Fruit fly (Drosophila melanogaster) whole organism, embryonic: ENCODE results near the gene Creld.

Experiments used
- Asciz ChIP-seq: fragments of 200-800 bp; sonication (Bioruptor generic); optimal IDR thresholded peaks from 2 replicates; lab custom pipeline; 2017; ENCODE audit warnings: missing biosample characterization, mild to moderate bottlenecking, missing genetic modification characterization, missing genetic modification reagents
- Blimp-1 ChIP-seq: fragments of 200-800 bp; sonication (Bioruptor generic); optimal IDR thresholded peaks from 3 replicates; lab custom pipeline; 2018; ENCODE audit warnings: missing biosample characterization, missing genetic modification characterization, mild to moderate bottlenecking, moderate library complexity, missing genetic modification reagents
- CG1024 ChIP-seq: fragments of 200-800 bp; sonication (Bioruptor generic); IDR thresholded peaks from 2 replicates; pipeline ENCODE4 v1.3.6; 2022; ENCODE audit warnings: missing biosample characterization, missing genetic modification characterization
- CG10321 ChIP-seq: fragments of 200-800 bp; sonication (Bioruptor generic); IDR thresholded peaks from 2 replicates; pipeline ENCODE4 v1.3.6; 2022; ENCODE audit warnings: missing biosample characterization, missing genetic modification characterization
- CG10462 ChIP-seq: fragments of 200-800 bp; sonication (Bioruptor generic); optimal IDR thresholded peaks from 2 replicates; lab custom pipeline; 2016; ENCODE audit warnings: missing biosample characterization, missing genetic modification characterization
- CG11398 ChIP-seq: fragments of 200-800 bp; sonication (Bioruptor generic); optimal IDR thresholded peaks from 2 replicates; lab custom pipeline; 2016; ENCODE audit warnings: missing biosample characterization, missing genetic modification characterization
- CG11696 ChIP-seq: fragments of 200-800 bp; sonication (Bioruptor generic); IDR thresholded peaks from 2 replicates; pipeline ENCODE4 v1.3.6; 2022; ENCODE audit warnings: missing biosample characterization, missing genetic modification characterization
- CG12659 ChIP-seq: fragments of 200-800 bp; sonication (Bioruptor generic); optimal IDR thresholded peaks from 3 replicates; lab custom pipeline; 2017; ENCODE audit warnings: mild to moderate bottlenecking, missing biosample characterization, missing genetic modification reagents, missing genetic modification characterization
- CG12769 ChIP-seq: fragments of 200-800 bp; sonication (Bioruptor generic); optimal IDR thresholded peaks from 2 replicates; lab custom pipeline; 2019; ENCODE audit warnings: missing biosample characterization, mild to moderate bottlenecking, missing genetic modification characterization, moderate library complexity
- CG14014 ChIP-seq: fragments of 200-800 bp; sonication (Bioruptor generic); IDR thresholded peaks from 2 replicates; pipeline ENCODE4 v1.3.6; 2022; ENCODE audit warnings: missing biosample characterization, missing genetic modification characterization
- CG18476 ChIP-seq: fragments of 200-800 bp; sonication (Bioruptor generic); optimal IDR thresholded peaks from 2 replicates; lab custom pipeline; 2016; ENCODE audit warnings: missing biosample characterization, mild to moderate bottlenecking, missing genetic modification characterization
- CG2120 ChIP-seq: fragments of 200-800 bp; sonication (Bioruptor generic); optimal IDR thresholded peaks from 3 replicates; lab custom pipeline; 2016; ENCODE audit warnings: missing biosample characterization, missing genetic modification characterization
- CG2202 ChIP-seq: fragments of 200-800 bp; sonication (Bioruptor generic); optimal IDR thresholded peaks from 2 replicates; lab custom pipeline; 2018; ENCODE audit warnings: missing biosample characterization, mild to moderate bottlenecking, missing genetic modification characterization
- CG31365 ChIP-seq: fragments of 200-800 bp; sonication (Bioruptor generic); optimal IDR thresholded peaks from 2 replicates; lab custom pipeline; 2018; ENCODE audit warnings: missing biosample characterization, mild to moderate bottlenecking, missing genetic modification characterization
- CG7271 ChIP-seq: fragments of 200-800 bp; sonication (Bioruptor generic); optimal IDR thresholded peaks from 2 replicates; lab custom pipeline; 2018; ENCODE audit warnings: missing biosample characterization, mild to moderate bottlenecking, missing genetic modification characterization, moderate library complexity
- CG7987 ChIP-seq: fragments of 200-800 bp; sonication (Bioruptor generic); optimal IDR thresholded peaks from 2 replicates; lab custom pipeline; 2018; ENCODE audit warnings: missing biosample characterization, mild to moderate bottlenecking, missing genetic modification characterization, moderate library complexity
- CG9876 ChIP-seq: fragments of 200-800 bp; sonication (Bioruptor generic); optimal IDR thresholded peaks from 2 replicates; lab custom pipeline; 2016; ENCODE audit warnings: missing biosample characterization, missing genetic modification characterization
- CoRest ChIP-seq: fragments of 200-800 bp; sonication (Bioruptor generic); optimal IDR thresholded peaks from 3 replicates; lab custom pipeline; 2018; ENCODE audit warnings: missing biosample characterization, mild to moderate bottlenecking, missing genetic modification characterization, moderate library complexity
- CrebB ChIP-seq: fragments of 200-800 bp; sonication (Bioruptor generic); optimal IDR thresholded peaks from 3 replicates; lab custom pipeline; 2018; ENCODE audit warnings: missing biosample characterization, mild to moderate bottlenecking, missing genetic modification characterization
- D ChIP-seq, 2 experiments: fragments of 200-800 bp in 1 of 2; fragments of >200 bp in 1 of 2; sonication (Bioruptor generic) in 1 of 2; optimal IDR thresholded peaks; 2 replicates in 1 of 2; 3 replicates in 1 of 2; lab custom pipeline; 2017; ENCODE audit warnings: mild to moderate bottlenecking in 1 of 2, missing biosample characterization in 1 of 2, missing genetic modification characterization in 1 of 2, missing genetic modification reagents in 1 of 2
- Hey ChIP-seq: fragments of 200-800 bp; sonication (Bioruptor generic); optimal IDR thresholded peaks from 3 replicates; lab custom pipeline; 2018; ENCODE audit warnings: missing biosample characterization, mild to moderate bottlenecking, missing genetic modification characterization
- NfI ChIP-seq: fragments of 200-800 bp; sonication (Bioruptor generic); optimal IDR thresholded peaks from 3 replicates; lab custom pipeline; 2018; ENCODE audit warnings: missing biosample characterization, mild to moderate bottlenecking, missing genetic modification characterization, moderate library complexity
- Poxn ChIP-seq: fragments of 200-800 bp; sonication (Bioruptor generic); IDR thresholded peaks from 2 replicates; pipeline ENCODE4 v1.3.6; 2022; ENCODE audit warnings: missing biosample characterization, missing genetic modification characterization
- bsh ChIP-seq, 2 experiments: fragments of 200-800 bp; sonication (Bioruptor generic); optimal IDR thresholded peaks; 2 replicates each; lab custom pipeline; 2017 to 2018; ENCODE audit warnings: mild to moderate bottlenecking in 2 of 2, missing biosample characterization in 2 of 2, missing genetic modification characterization in 2 of 2, moderate library complexity in 1 of 2
- chm ChIP-seq: fragments of 200-800 bp; sonication (Bioruptor generic); IDR thresholded peaks from 2 replicates; pipeline ENCODE4 v1.3.6; 2022; ENCODE audit warnings: missing biosample characterization, missing genetic modification characterization
- ci ChIP-seq: fragments of 200-800 bp; sonication (Bioruptor generic); IDR thresholded peaks from 3 replicates; pipeline ENCODE4 v1.3.6; 2022; ENCODE audit warnings: missing biosample characterization, missing genetic modification characterization
- eve ChIP-seq, 2 experiments: fragments of >200 bp; optimal IDR thresholded peaks; 2 replicates each; lab custom pipeline; 2017; ENCODE audit warnings: missing biosample characterization in 2 of 2, missing genetic modification characterization in 2 of 2
- gsb ChIP-seq: fragments of 200-800 bp; sonication (Bioruptor generic); IDR thresholded peaks from 2 replicates; pipeline ENCODE4 v1.3.6; 2022; ENCODE audit warnings: missing biosample characterization, missing genetic modification characterization
- gt ChIP-seq: fragments of 200-800 bp; sonication (Bioruptor generic); IDR thresholded peaks from 2 replicates; pipeline ENCODE4 v1.3.6; 2022; ENCODE audit warnings: missing biosample characterization, missing genetic modification characterization
- ken ChIP-seq: fragments of 200-800 bp; sonication (Bioruptor generic); IDR thresholded peaks from 3 replicates; pipeline ENCODE4 v1.3.6; 2022; ENCODE audit warnings: missing biosample characterization, missing genetic modification characterization
- lmd ChIP-seq: fragments of 200-800 bp; sonication (Bioruptor generic); IDR thresholded peaks from 2 replicates; pipeline ENCODE4 v1.3.6; 2022; ENCODE audit warnings: missing biosample characterization, missing genetic modification characterization
- lov ChIP-seq, 2 experiments: fragments of 200-800 bp in 1 of 2; fragments of >200 bp in 1 of 2; sonication (Bioruptor generic) in 1 of 2; IDR thresholded peaks in 1 of 2; optimal IDR thresholded peaks in 1 of 2; 2 replicates in 1 of 2; 3 replicates in 1 of 2; pipeline versions ENCODE4 v1.3.6 to Lab custom; 2017 to 2022; ENCODE audit warnings: missing biosample characterization in 1 of 2, missing genetic modification characterization in 1 of 2
- mld ChIP-seq: fragments of 200-800 bp; sonication (Bioruptor generic); IDR thresholded peaks from 3 replicates; pipeline ENCODE4 v1.3.6; 2022; ENCODE audit warnings: missing biosample characterization, missing genetic modification characterization; ENCODE audit not compliant: partially characterized antibody
- pfk ChIP-seq: fragments of 200-800 bp; sonication (Bioruptor generic); optimal IDR thresholded peaks from 2 replicates; lab custom pipeline; 2018; ENCODE audit warnings: missing biosample characterization, mild to moderate bottlenecking, missing genetic modification characterization, moderate library complexity
- pita ChIP-seq: fragments of 200-800 bp; sonication (Bioruptor generic); optimal IDR thresholded peaks from 2 replicates; lab custom pipeline; 2017; ENCODE audit warnings: missing biosample characterization, mild to moderate bottlenecking, missing genetic modification characterization
- tna ChIP-seq: fragments of 200-800 bp; sonication (Bioruptor generic); IDR thresholded peaks from 2 replicates; pipeline ENCODE4 v1.3.6; 2022; ENCODE audit warnings: missing biosample characterization, missing genetic modification characterization; ENCODE audit not compliant: partially characterized antibody
- vnd ChIP-seq: fragments of 200-800 bp; sonication (Bioruptor generic); IDR thresholded peaks from 3 replicates; pipeline ENCODE4 v1.3.6; 2022; ENCODE audit warnings: missing biosample characterization, missing genetic modification characterization; ENCODE audit not compliant: partially characterized antibody
- wdn ChIP-seq: fragments of 200-800 bp; sonication (Bioruptor generic); IDR thresholded peaks from 2 replicates; pipeline ENCODE4 v1.3.6; 2022; ENCODE audit warnings: missing biosample characterization, missing genetic modification characterization

Gene Creld

DNA sequence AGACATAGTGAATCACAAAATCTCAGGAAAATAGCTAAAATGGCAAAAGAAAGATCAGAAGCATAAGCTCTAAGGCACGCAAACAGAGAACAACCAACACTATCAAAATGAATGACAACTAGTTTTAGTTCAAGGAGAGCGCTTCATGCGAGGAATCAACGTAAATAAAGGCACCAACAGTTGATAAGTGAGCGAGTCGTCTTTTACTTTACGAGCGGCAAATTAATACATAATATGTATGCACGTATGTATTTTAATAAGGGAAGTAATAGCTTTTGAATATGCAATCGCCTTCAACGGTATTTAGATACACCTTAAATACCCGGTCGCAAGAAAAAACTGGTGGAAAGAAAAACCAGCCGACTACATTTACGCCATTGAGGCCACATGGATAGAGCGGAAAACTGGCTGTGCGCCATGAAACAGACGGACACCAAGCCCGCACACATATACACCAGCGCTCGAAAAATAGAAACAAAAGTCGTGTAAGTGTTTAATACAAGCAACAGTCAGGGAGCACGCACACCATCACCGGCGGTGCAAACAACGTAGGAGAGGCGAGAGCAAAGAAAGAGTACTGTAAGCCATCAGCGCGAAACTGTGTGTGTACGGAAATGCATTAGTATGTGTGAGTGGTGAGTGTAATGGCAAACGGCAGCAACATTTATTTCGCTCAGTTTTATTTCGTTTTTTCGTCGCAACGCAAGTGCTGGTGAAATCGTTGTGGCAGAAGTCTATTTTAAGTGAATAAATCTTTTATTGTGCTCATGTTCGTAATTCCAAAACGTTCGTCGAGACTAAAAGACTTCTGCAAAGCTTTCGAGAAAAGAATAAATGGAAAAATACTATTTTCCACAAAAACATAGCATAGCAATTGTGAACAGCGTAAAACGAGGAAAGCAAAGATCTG is 35.6 kb upstream of the Creld start, which contains the start of gene dbr (continued):
- TF ChIP-seq CG9876 (GFP tag; lab: Kevin White, UChicago), result no peak
- TF ChIP-seq wdn (GFP tag; lab: Robert Waterston, UW), result no peak
- peak; percentile 54 for TF ChIP-seq CG12769 (tag; lab: Kevin White, UChicago)
- peak; percentile 9 for TF ChIP-seq CG12659 (GFP tag; lab: Kevin White, UChicago)
- TF ChIP-seq Poxn (GFP tag; lab: Robert Waterston, UW), result no peak
- peak; percentile 8 for TF ChIP-seq D (optimal IDR thresholded peaks at IDR 0.05; lab: Kevin White, UChicago)
- peak; percentile 25 for TF ChIP-seq D (GFP tag; optimal IDR thresholded peaks at IDR 0.05; lab: Kevin White, UChicago)
- no peak for TF ChIP-seq ken (GFP tag; lab: Robert Waterston, UW)
- peak; percentile 65; the same call in 2 of the 3 replicates for TF ChIP-seq ci
- peak; percentile 26 for TF ChIP-seq NfI (GFP tag; lab: Kevin White, UChicago)
- TF ChIP-seq Asciz (GFP tag; lab: Kevin White, UChicago), result no peak
- TF ChIP-seq gsb (GFP tag; lab: Robert Waterston, UW), result no peak
- no peak for TF ChIP-seq CG10321 (GFP tag; lab: Robert Waterston, UW)
- no peak for TF ChIP-seq CG2120
- TF ChIP-seq pfk, result no peak
- TF ChIP-seq gt (GFP tag; lab: Robert Waterston, UW), result no peak
- TF ChIP-seq CG18476 (GFP tag; lab: Kevin White, UChicago), result no peak
- no peak for TF ChIP-seq mld (GFP tag; lab: Robert Waterston, UW)
- TF ChIP-seq bsh (GFP tag; optimal IDR thresholded peaks at IDR 0.05; lab: Kevin White, UChicago), result peak in 1 of 2 experiments; percentile 77
- no peak for TF ChIP-seq CG1024 (GFP tag; lab: Robert Waterston, UW)
- TF ChIP-seq CrebB (tag; lab: Kevin White, UChicago), result peak; percentile 36
- no peak for TF ChIP-seq vnd (GFP tag; lab: Robert Waterston, UW)
- peak; percentile 27 for TF ChIP-seq CG7987 (GFP tag; lab: Kevin White, UChicago)
- no peak for TF ChIP-seq CG11398 (GFP tag; lab: Kevin White, UChicago)
- no peak for TF ChIP-seq CG7271 (tag; lab: Kevin White, UChicago)
- TF ChIP-seq, all 482 proteins: peak for 118

dm6 chr2L:67279-67657 is 34.9 kb upstream of the Creld start:
- TF ChIP-seq chm (0 out of 2 replicates have a peak, but pooled peaks have one; percentile 55), CG31365 (tag; lab: Kevin White, UChicago) (no peak), eve (GFP tag; optimal IDR thresholded peaks at IDR 0.05; lab: Kevin White, UChicago) (peak in 1 of 2 experiments; percentile 58), lov (optimal IDR thresholded peaks at IDR 0.05; lab: Kevin White, UChicago) (no peak), lov (GFP tag; IDR thresholded peaks at IDR 0.05; lab: Robert Waterston, UW) (0 out of 3 replicates have a peak, but pooled peaks have one; percentile 36), pita (GFP tag; lab: Kevin White, UChicago) (no peak)

DNA sequence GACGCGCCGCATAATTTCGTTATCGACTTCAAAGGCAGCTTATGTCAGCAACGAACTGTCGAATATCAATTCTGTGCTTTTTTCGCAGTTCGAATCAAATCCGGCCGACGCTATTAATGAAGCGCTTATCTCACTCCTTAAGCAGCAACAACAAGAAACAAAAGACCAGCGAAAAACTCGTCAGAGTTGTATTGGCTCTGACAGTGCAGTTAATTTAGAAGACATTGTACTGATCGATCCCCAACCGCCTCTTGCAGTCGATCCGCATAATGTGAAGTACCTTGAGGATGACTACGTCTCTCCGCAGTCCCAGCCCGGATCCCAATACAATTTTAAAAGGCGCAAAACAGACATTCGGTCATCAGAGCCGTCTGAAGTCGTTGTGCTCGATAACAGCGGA is 32.6 kb upstream of the Creld start:
- TF ChIP-seq CG2202 (tag; lab: Kevin White, UChicago) (no peak), CG10462 (no peak), Blimp-1 (no peak), CoRest (tag; lab: Kevin White, UChicago) (no peak), Hey (tag; lab: Kevin White, UChicago) (no peak), tna (GFP tag; lab: Robert Waterston, UW) (no peak), lmd (GFP tag; lab: Robert Waterston, UW) (no peak), CG11696 (GFP tag; lab: Robert Waterston, UW) (no peak), CG14014 (no peak)
